Fruit fly (Drosophila melanogaster) whole organism, wandering third instar larva: ENCODE results near the gene BBS8.
A peak's percentile ranks its signal among the peaks of the same experiment; 100 is the strongest.

Experiments
- Abd-B ChIP-seq: fragments of >200 bp; optimal IDR thresholded peaks from 2 replicates; lab custom pipeline; 2017; ENCODE audit warnings: missing biosample characterization, missing genetic modification characterization
- CG32264 ChIP-seq: fragments of 200-800 bp; sonication (Bioruptor generic); optimal IDR thresholded peaks from 2 replicates; lab custom pipeline; 2016; ENCODE audit warnings: missing biosample characterization, missing genetic modification characterization
- CG9705 ChIP-seq: fragments of 200-800 bp; sonication (Bioruptor generic); optimal IDR thresholded peaks from 2 replicates; lab custom pipeline; 2018; ENCODE audit warnings: missing biosample characterization, mild to moderate bottlenecking, missing genetic modification characterization
- CrebA ChIP-seq: fragments of 200-800 bp; sonication (Bioruptor generic); optimal IDR thresholded peaks from 2 replicates; lab custom pipeline; 2016; ENCODE audit warnings: missing biosample characterization, mild to moderate bottlenecking, missing genetic modification characterization, borderline replicate concordance
- Dfd ChIP-seq: fragments of >200 bp; optimal IDR thresholded peaks from 2 replicates; lab custom pipeline; 2017; ENCODE audit warnings: missing biosample characterization, missing genetic modification characterization
- Dif ChIP-seq: fragments of 200-275, 200-300 bp; sonication (Bioruptor generic); optimal IDR thresholded peaks from 2 replicates; lab custom pipeline; 2018; ENCODE audit warnings: missing biosample characterization, missing genetic modification characterization; ENCODE audit not compliant: partially characterized antibody
- GATAd ChIP-seq: sonication (Bioruptor generic); optimal IDR thresholded peaks from 2 replicates; lab custom pipeline; 2016; ENCODE audit warnings: missing biosample characterization, missing genetic modification characterization
- HLH106 ChIP-seq: fragments of 200-800 bp; optimal IDR thresholded peaks from 3 replicates; lab custom pipeline; 2019; ENCODE audit warnings: missing biosample characterization, mild to moderate bottlenecking, missing genetic modification characterization, moderate library complexity
- Hnf4 ChIP-seq: fragments of 200-800 bp; sonication (Bioruptor generic); optimal IDR thresholded peaks from 2 replicates; lab custom pipeline; 2016; ENCODE audit warnings: missing biosample characterization, mild to moderate bottlenecking, missing genetic modification characterization
- Hr78 ChIP-seq: fragments of >200 bp; optimal IDR thresholded peaks from 2 replicates; lab custom pipeline; 2017; ENCODE audit warnings: missing biosample characterization, missing genetic modification characterization
- Hr83 ChIP-seq: fragments of 200-300 bp; sonication (Bioruptor generic); optimal IDR thresholded peaks from 2 replicates; lab custom pipeline; 2016; ENCODE audit warnings: missing biosample characterization, mild to moderate bottlenecking, missing genetic modification characterization, moderate library complexity; ENCODE audit not compliant: poor library complexity, severe bottlenecking
- Mio ChIP-seq: sonication (Bioruptor generic); optimal IDR thresholded peaks from 2 replicates; lab custom pipeline; 2016; ENCODE audit warnings: missing biosample characterization, missing genetic modification characterization
- Myc ChIP-seq: fragments of >200 bp; optimal IDR thresholded peaks from 2 replicates; lab custom pipeline; 2017
- N ChIP-seq: fragments of >200 bp; optimal IDR thresholded peaks from 2 replicates; lab custom pipeline; 2018; ENCODE audit warnings: missing biosample characterization, missing external identifiers, missing genetic modification characterization
- OdsH ChIP-seq: fragments of 200-800 bp; sonication (Bioruptor generic); optimal IDR thresholded peaks from 2 replicates; lab custom pipeline; 2016; ENCODE audit warnings: missing biosample characterization, mild to moderate bottlenecking, missing genetic modification characterization
- Rel ChIP-seq, 2 experiments: fragments of 200-800 bp; sonication (Bioruptor generic) in 1 of 2; optimal IDR thresholded peaks; 2 replicates in 1 of 2; 3 replicates in 1 of 2; lab custom pipeline; 2016 to 2019; ENCODE audit warnings: mild to moderate bottlenecking in 2 of 2, missing biosample characterization in 2 of 2, missing genetic modification characterization in 2 of 2, moderate library complexity in 1 of 2
- Sp1 ChIP-seq: fragments of 200-800 bp; sonication (Bioruptor generic); optimal IDR thresholded peaks from 3 replicates; lab custom pipeline; 2019; ENCODE audit warnings: missing biosample characterization, mild to moderate bottlenecking, missing genetic modification characterization, moderate library complexity
- Vsx2 ChIP-seq: fragments of 200-300, 225-300 bp; sonication (Bioruptor generic); optimal IDR thresholded peaks from 2 replicates; lab custom pipeline; 2018; ENCODE audit warnings: missing biosample characterization, missing genetic modification characterization; ENCODE audit not compliant: partially characterized antibody
- br ChIP-seq: fragments of 200-800 bp; sonication (Bioruptor generic); optimal IDR thresholded peaks from 2 replicates; lab custom pipeline; 2016; ENCODE audit warnings: missing biosample characterization, missing genetic modification characterization
- brk ChIP-seq: fragments of 200-800 bp; sonication (Bioruptor generic); optimal IDR thresholded peaks from 2 replicates; lab custom pipeline; 2016; ENCODE audit warnings: missing biosample characterization, mild to moderate bottlenecking, missing genetic modification characterization
- dl ChIP-seq, 2 experiments: fragments of 175-275, 200-275 bp in 1 of 2; fragments of 200-275 bp in 1 of 2; sonication (Bioruptor generic); optimal IDR thresholded peaks; lab custom pipeline; 2018; ENCODE audit warnings: mild to moderate bottlenecking in 2 of 2, missing biosample characterization in 2 of 2, missing genetic modification characterization in 2 of 2, moderate library complexity in 2 of 2; ENCODE audit not compliant: partially characterized antibody in 2 of 2, insufficient read depth in 1 of 2
- dmrt93B ChIP-seq: fragments of 200-800 bp; sonication (Bioruptor generic); optimal IDR thresholded peaks from 2 replicates; lab custom pipeline; 2018; ENCODE audit warnings: missing biosample characterization, mild to moderate bottlenecking, missing genetic modification characterization
- dsf ChIP-seq: sonication (Bioruptor generic); optimal IDR thresholded peaks from 2 replicates; lab custom pipeline; 2016; ENCODE audit warnings: missing biosample characterization, missing genetic modification characterization, borderline replicate concordance
- ey ChIP-seq: fragments of 200-800 bp; sonication (Bioruptor generic); optimal IDR thresholded peaks from 2 replicates; lab custom pipeline; 2016; ENCODE audit warnings: missing biosample characterization, missing genetic modification characterization
- foxo ChIP-seq, 2 experiments: fragments of 200-800 bp; sonication (Bioruptor generic); optimal IDR thresholded peaks; 2 replicates in 1 of 2; 3 replicates in 1 of 2; lab custom pipeline; 2016 to 2017; ENCODE audit warnings: missing biosample characterization in 2 of 2, missing genetic modification characterization in 2 of 2
- fru ChIP-seq: fragments of 200-800 bp; sonication (Bioruptor generic); optimal IDR thresholded peaks from 3 replicates; lab custom pipeline; 2016; ENCODE audit warnings: missing biosample characterization, mild to moderate bottlenecking, missing genetic modification characterization
- h ChIP-seq: fragments of 200-800 bp; sonication (Bioruptor generic); optimal IDR thresholded peaks from 3 replicates; lab custom pipeline; 2016; ENCODE audit warnings: missing biosample characterization, mild to moderate bottlenecking, missing genetic modification characterization
- lola ChIP-seq: fragments of >200 bp; optimal IDR thresholded peaks from 2 replicates; lab custom pipeline; 2017; ENCODE audit warnings: missing biosample characterization, missing genetic modification characterization
- pan ChIP-seq: fragments of >200 bp; optimal IDR thresholded peaks from 2 replicates; lab custom pipeline; 2017
- psq ChIP-seq: fragments of 200-800 bp; sonication (Bioruptor generic); optimal IDR thresholded peaks from 3 replicates; lab custom pipeline; 2017; ENCODE audit warnings: missing biosample characterization, mild to moderate bottlenecking, missing genetic modification characterization, moderate library complexity
- rgr ChIP-seq: fragments of 200-800 bp; sonication (Bioruptor generic); optimal IDR thresholded peaks from 3 replicates; lab custom pipeline; 2016; ENCODE audit warnings: missing biosample characterization, mild to moderate bottlenecking, missing genetic modification characterization
- sage ChIP-seq: fragments of 200-800 bp; sonication (Bioruptor generic); optimal IDR thresholded peaks from 2 replicates; lab custom pipeline; 2016; ENCODE audit warnings: missing biosample characterization, mild to moderate bottlenecking, missing genetic modification characterization
- sv ChIP-seq: fragments of 200-800 bp; sonication (Bioruptor generic); optimal IDR thresholded peaks from 3 replicates; lab custom pipeline; 2016; ENCODE audit warnings: missing biosample characterization, missing genetic modification characterization
- tai ChIP-seq: sonication (Bioruptor generic); optimal IDR thresholded peaks from 2 replicates; lab custom pipeline; 2016; ENCODE audit warnings: missing biosample characterization, missing genetic modification characterization
- usp ChIP-seq: fragments of >200 bp; optimal IDR thresholded peaks from 2 replicates; lab custom pipeline; 2017; ENCODE audit warnings: missing biosample characterization, missing genetic modification characterization

Gene BBS8

DNA sequence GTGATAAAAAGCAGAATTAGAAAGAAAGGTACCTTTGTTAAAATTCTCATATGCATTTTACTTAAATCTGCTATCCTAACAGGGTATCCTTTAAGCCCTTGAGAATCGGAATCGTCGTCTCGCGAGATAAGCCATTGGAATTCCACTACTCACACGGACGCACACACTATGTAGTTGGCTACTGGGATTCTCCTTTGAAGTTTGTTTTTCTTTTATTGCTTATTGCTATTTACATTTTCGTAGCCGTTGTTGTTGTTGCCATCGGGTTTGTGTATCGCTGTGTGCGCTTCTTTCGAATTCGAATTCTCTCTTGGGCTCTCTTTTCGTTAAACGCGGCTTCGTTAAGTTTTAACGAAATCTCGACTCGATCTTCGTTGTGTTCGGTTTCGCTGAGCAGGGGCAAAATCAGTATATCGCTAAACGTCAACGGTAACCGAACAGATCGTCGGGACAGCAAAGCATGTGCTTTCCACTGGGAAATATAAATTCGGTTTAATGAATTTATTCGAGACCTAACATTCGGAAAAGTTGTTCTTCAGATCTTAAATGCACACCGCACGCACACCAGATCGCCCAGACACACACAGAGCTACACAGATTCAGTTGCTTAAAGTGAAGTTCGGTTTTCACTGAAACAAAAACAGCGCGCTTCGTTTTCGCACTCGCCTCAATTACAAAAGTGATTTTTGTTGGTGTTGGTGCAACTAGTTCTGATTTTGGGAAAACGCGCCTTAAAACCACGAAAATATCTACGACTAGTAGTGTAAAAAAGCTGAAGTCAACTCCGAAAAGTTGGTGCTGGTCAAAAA, 8.4 kb downstream of the BBS8 start, which contains the start of gene ex:
Gene ex (plus strand): TSS at position 408 of the 809 bp plus-strand sequence.
- TF ChIP-seq dl (GFP tag; optimal IDR thresholded peaks at IDR 0.05; lab: Kevin White, UChicago; ENCODE audit: insufficient read depth in 1 of 2, partially characterized antibody in 2 of 2) (no peak), rgr (GFP tag; lab: Kevin White, UChicago) (peak; percentile 8), Hnf4 (peak; percentile 2), Hr83 (peak; percentile 15), foxo (GFP tag; optimal IDR thresholded peaks at IDR 0.05; lab: Kevin White, UChicago) (peak in 1 of 2 experiments; percentile 53), brk (peak; percentile 13), sage (GFP tag; lab: Kevin White, UChicago) (peak; percentile 36), Sp1 (peak; percentile 16), psq (GFP tag; lab: Kevin White, UChicago) (peak; percentile 40), Rel (GFP tag; optimal IDR thresholded peaks at IDR 0.05; lab: Kevin White, UChicago) (no peak), Rel (tag; optimal IDR thresholded peaks at IDR 0.05; lab: Kevin White, UChicago) (peak; percentile 25), CrebA (GFP tag; lab: Kevin White, UChicago) (peak; percentile 88), usp (GFP tag; lab: Kevin White, UChicago) (no peak), lola (GFP tag; lab: Kevin White, UChicago) (no peak), OdsH (GFP tag; lab: Kevin White, UChicago) (peak; percentile 12), Vsx2 (no peak)

DNA sequence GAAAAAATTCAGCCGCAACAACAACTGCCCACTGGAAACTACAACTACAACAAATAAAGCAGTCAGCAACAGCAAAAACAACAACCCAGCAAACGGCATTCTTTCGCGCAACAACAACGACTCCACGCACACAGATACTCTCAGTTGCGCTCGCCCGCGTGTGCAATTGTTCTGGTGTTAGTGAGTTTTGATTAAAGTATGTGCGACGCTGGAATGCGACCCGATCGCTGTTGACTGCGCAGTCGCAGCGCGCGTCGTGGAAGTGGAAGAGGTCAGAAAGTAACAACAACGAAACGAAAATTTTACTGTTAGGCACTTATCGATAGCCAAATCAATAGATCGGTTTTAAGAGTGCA, 8.9 kb downstream of the BBS8 start:
- TF ChIP-seq dl (GFP tag; optimal IDR thresholded peaks at IDR 0.05; lab: Kevin White, UChicago; ENCODE audit: insufficient read depth in 1 of 2, partially characterized antibody in 2 of 2) (peak in 1 of 2 experiments; percentile 19), Dif (GFP tag; lab: Kevin White, UChicago) (peak; percentile 29), CG9705 (GFP tag; lab: Kevin White, UChicago) (no peak)

DNA sequence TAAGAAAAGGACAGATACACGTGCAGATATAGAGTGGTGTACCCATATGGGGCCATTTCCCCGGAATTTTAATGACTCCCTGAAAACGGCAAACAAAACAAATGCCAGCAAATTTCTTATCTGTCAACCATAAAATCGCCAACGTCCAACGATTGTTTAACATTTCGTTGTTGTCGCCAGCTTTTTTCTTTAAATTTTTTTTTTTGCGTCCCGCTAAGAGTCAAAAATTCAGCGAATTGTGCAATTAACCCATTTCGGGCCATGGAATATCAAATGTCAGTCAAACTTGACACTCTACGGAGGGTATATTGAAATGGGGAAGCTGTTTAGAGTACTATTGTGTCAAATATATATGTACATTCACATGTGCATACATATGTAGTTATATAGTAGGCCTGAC, 9.4 kb downstream of the BBS8 start:
- no peak for TF ChIP-seq Rel (GFP tag; optimal IDR thresholded peaks at IDR 0.05; lab: Kevin White, UChicago)
- no peak for TF ChIP-seq Rel (tag; optimal IDR thresholded peaks at IDR 0.05; lab: Kevin White, UChicago)
- TF ChIP-seq Hnf4: no peak
- TF ChIP-seq dsf (GFP tag; lab: Kevin White, UChicago): no peak
- TF ChIP-seq foxo (GFP tag; optimal IDR thresholded peaks at IDR 0.05; lab: Kevin White, UChicago): no peak
- TF ChIP-seq OdsH (GFP tag; lab: Kevin White, UChicago): no peak
- TF ChIP-seq Dfd (GFP tag; lab: Kevin White, UChicago): no peak

DNA sequence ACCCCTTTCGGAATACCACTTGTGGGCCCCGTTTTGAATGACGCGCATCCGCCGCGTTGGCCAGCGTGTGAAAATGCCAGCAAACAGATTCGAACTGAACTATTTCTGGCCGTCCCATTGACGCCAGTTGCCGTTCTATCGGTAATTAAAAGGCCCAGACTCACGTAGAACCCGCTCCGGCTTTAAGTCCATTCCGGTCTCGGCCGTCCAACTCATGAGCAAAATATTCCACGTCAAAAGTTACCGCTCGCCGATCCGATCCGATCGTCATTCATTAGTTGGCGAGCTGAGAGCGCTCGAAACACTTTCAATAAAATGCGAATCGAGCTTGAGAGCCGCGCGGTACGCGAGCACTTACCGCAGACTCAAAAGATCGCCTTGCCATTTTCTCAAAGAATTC, 11.8 kb downstream of the BBS8 start:
- TF ChIP-seq dsf (GFP tag; lab: Kevin White, UChicago) (no peak), tai (GFP tag; lab: Kevin White, UChicago) (no peak)

DNA sequence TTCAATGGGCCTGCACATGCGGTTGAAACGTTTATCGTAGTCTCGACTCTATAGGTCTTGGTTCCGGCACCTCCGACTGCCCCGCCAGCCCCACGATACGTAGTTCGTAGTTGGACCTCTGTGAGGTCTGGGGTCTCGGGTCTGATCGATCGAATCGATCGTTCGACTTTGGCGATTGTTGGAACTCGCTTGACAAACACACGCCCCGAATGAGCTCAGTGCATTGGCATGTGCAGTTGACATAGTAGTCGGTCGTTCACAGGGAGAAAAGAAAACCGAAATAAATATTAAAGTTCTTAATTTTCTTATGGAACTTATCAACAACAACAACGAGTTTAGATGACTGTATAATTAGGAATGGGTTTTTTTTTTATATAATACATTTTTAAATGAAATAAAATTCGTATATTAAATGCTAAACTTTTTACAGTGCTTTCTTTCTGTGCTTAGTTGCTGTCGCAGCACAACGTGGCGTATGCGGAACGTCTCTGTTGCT, 12.7 kb downstream of the BBS8 start:
- TF ChIP-seq psq (GFP tag; lab: Kevin White, UChicago): peak; percentile 45
- TF ChIP-seq h: peak; percentile 52
- peak in 1 of 2 experiments; percentile 64 for TF ChIP-seq foxo (GFP tag; optimal IDR thresholded peaks at IDR 0.05; lab: Kevin White, UChicago)
- peak; percentile 51 for TF ChIP-seq brk
- peak; percentile 24 for TF ChIP-seq Hnf4
- TF ChIP-seq ey (GFP tag; lab: Kevin White, UChicago): peak; percentile 16
- no peak for TF ChIP-seq sage (GFP tag; lab: Kevin White, UChicago)
- TF ChIP-seq Rel (GFP tag; optimal IDR thresholded peaks at IDR 0.05; lab: Kevin White, UChicago): peak; percentile 7
- no peak for TF ChIP-seq Rel (tag; optimal IDR thresholded peaks at IDR 0.05; lab: Kevin White, UChicago)
- TF ChIP-seq rgr (GFP tag; lab: Kevin White, UChicago): peak; percentile 36
- no peak for TF ChIP-seq Hr78 (GFP tag; lab: Kevin White, UChicago)
- TF ChIP-seq lola (GFP tag; lab: Kevin White, UChicago): no peak
- TF ChIP-seq dsf (GFP tag; lab: Kevin White, UChicago): no peak
- no peak for TF ChIP-seq Myc
- no peak for TF ChIP-seq N (GFP tag; lab: Kevin White, UChicago)
- no peak for TF ChIP-seq br
- peak; percentile 50 for TF ChIP-seq OdsH (GFP tag; lab: Kevin White, UChicago)
- no peak for TF ChIP-seq dl (GFP tag; optimal IDR thresholded peaks at IDR 0.05; lab: Kevin White, UChicago; ENCODE audit: insufficient read depth in 1 of 2, partially characterized antibody in 2 of 2)
- no peak for TF ChIP-seq HLH106 (tag; lab: Kevin White, UChicago)
- TF ChIP-seq fru (GFP tag; lab: Kevin White, UChicago): peak; percentile 6
- no peak for TF ChIP-seq CrebA (GFP tag; lab: Kevin White, UChicago)
- no peak for TF ChIP-seq Sp1
- no peak for TF ChIP-seq CG32264 (GFP tag; lab: Kevin White, UChicago)
- no peak for TF ChIP-seq dmrt93B (GFP tag; lab: Kevin White, UChicago)
- TF ChIP-seq sv: no peak
- no peak for TF ChIP-seq Abd-B (GFP tag; lab: Kevin White, UChicago)
- TF ChIP-seq GATAd: no peak
- no peak for TF ChIP-seq pan (lab: Kevin White, UChicago)
- no peak for TF ChIP-seq usp (GFP tag; lab: Kevin White, UChicago)
- TF ChIP-seq Mio (GFP tag; lab: Kevin White, UChicago): no peak
